Fruit fly (Drosophila melanogaster): ENCODE results near the gene CG15721.

- TF ChIP-seq h (optimal IDR thresholded peaks at IDR 0.05) (no peak), insv (optimal IDR thresholded peaks at IDR 0.05) (no peak), psq (optimal IDR thresholded peaks at IDR 0.05) (no peak), Myc (optimal IDR thresholded peaks at IDR 0.05) (no peak), Sin3A (optimal IDR thresholded peaks at IDR 0.05) (no peak)
Observed at dm6 chrX:12925426-12926256, 44.9 kb upstream of the CG15721 start.

All from Kc167 (cell line).